Worm (Caenorhabditis elegans) whole organism, L4/young adult: ENCODE measurements around the gene mltn-9.

Source experiments
- W03F9.2 ChIP-seq: fragments of 150-350 bp; optimal IDR thresholded peaks from 2 replicates; lab custom pipeline; 2014; ENCODE audit warnings: missing biosample characterization, missing genetic modification characterization
- dao-5 ChIP-seq: sonication (generic microtip); optimal IDR thresholded peaks from 2 replicates; lab custom pipeline; 2016; ENCODE audit warnings: missing genotype, missing genetic modification characterization, moderate library complexity, missing compliant biosample characterization
- him-1 ChIP-seq: sonication (generic microtip); optimal IDR thresholded peaks from 2 replicates; lab custom pipeline; 2016; ENCODE audit warnings: missing genotype, missing genetic modification reagents, missing genetic modification characterization, missing compliant biosample characterization

DNA sequence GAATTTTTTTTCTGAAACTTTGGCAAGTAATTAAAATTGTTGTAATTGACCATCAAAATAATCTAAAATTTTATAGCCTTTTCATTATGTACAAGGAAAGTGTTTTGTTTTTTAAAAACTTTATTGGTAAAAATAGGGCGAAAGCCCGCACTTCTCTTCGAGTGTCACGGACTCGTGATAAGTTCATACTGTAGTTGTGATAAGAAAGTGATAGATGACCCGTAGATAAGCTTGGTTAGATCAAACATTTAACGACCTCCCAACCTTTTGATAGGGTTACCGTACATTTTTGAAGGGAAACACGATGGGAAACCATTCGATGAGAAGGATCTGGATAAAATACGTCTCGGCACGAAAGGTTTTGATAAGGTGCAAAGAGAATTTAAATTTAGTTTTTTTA, 567 bp downstream of the mltn-9 start:
- TF ChIP-seq him-1 (tag; lab: Kevin White, UChicago), result no peak
- no peak for TF ChIP-seq dao-5
- no peak for TF ChIP-seq W03F9.2 (tag; lab: Kevin White, UChicago)
